Fruit fly (Drosophila melanogaster) Kc167 (cell line): ENCODE measurements around the gene SLC22A.

ENCODE experiments used
- Myc ChIP-seq: fragments of >200 bp; optimal IDR thresholded peaks from 2 replicates; lab custom pipeline; 2017; ENCODE audit warnings: missing external identifiers
- Sin3A ChIP-seq: fragments of >200 bp; optimal IDR thresholded peaks from 2 replicates; lab custom pipeline; 2018; ENCODE audit warnings: missing external identifiers
- h ChIP-seq: fragments of >200 bp; optimal IDR thresholded peaks from 3 replicates; lab custom pipeline; 2018; ENCODE audit warnings: missing external identifiers
- insv ChIP-seq: fragments of >200 bp; optimal IDR thresholded peaks from 3 replicates; lab custom pipeline; 2018; ENCODE audit warnings: missing external identifiers
- psq ChIP-seq: fragments of >200 bp; optimal IDR thresholded peaks from 2 replicates; lab custom pipeline; 2017; ENCODE audit warnings: missing external identifiers
- ttk ChIP-seq: sonication (Bioruptor generic); optimal IDR thresholded peaks from 2 replicates; lab custom pipeline; 2017; ENCODE audit warnings: missing external identifiers

DNA sequence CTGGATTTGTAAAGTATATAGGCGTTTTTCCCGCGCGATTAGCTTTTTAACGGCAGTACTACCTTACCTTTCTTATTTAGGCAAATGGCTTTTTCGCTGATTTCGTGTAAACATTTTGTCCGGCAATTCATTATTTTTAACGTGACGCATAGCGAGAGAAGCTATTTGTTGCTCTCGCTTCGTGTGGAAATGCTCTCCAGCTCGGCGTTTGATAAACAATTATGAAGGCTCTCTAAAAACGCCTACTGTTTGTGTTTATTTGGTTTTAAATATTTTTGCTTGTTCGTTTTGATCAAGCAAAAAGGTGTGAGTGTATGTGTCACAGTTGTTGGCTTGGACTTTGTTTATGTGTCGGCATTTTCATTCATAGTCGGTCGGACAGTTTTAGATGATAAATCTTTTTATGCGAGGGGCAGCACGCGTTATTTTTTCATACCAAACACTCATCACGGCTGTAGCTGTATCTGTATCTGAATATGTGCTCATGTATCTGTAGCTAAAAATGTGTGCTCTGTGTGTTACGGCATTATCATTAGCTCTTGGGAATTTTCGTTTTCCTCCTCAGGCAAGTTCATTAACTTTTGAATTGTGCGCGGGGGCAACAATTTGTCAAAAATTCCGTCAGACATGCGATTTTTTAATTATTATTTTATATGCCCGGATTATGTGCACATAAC lies 47.5 kb upstream of the SLC22A start:
- TF ChIP-seq h (lab: Kevin White, UChicago), result no peak
- TF ChIP-seq Sin3A (lab: Kevin White, UChicago), result no peak
- no peak for TF ChIP-seq Myc (lab: Kevin White, UChicago)
- no peak for TF ChIP-seq psq (lab: Kevin White, UChicago)
- no peak for TF ChIP-seq insv
- no peak for TF ChIP-seq ttk (lab: Kevin White, UChicago)
